Fruit fly (Drosophila melanogaster): ENCODE data around the gene CG7720.

CG7720 gene

DNA sequence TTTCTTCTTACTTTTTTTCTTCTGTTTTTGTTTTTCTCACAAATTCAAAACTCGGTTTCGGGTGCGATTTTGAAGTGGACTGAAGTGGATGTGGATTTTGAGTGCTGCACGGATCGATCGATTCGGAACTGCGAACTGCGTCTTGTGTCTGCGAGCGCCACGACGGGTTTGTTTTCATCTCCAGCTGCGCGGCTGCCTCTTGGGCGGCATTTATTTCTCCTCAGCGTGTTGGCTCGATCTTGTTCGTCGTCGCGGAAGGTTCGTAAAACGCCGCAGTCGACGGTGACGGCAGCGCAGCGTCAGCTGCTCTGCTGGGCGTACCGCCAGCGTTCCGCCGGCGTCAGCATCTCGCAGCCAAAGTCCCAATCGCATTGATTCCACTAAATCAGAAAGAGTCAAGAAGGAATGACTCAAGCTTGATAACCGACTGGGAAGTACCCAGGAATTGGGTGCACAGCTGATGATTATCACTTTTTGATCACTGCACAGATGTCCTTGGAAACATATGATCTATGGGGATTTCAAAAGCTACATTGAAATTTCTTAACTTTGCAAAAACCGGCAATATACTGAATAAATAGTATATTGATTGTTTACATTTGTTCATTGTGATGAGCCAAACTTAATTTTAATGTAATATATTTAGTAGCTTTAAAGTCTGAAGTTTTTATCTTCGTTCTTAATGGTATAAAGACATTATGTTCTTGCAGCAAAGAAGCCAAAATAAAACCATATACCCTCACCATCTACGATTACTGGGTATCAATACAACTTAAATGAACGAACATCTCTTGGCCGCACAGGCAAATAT, at the start of gene CG7720 (continued):
- peak; percentile 39; the same call in 1 of the 2 replicates for TF ChIP-seq esg (GFP tag; conservative IDR thresholded peaks at IDR 0.05)
- TF ChIP-seq CHES-1-like (GFP tag; optimal IDR thresholded peaks at IDR 0.05) = peak; percentile 6
- TF ChIP-seq CG31441 (GFP tag; IDR thresholded peaks at IDR 0.05) = peak; percentile 46; the same call in 1 of the 2 replicates
- peak; percentile 8 to 67 for TF ChIP-seq dpn (GFP tag; optimal IDR thresholded peaks at IDR 0.05)
- TF ChIP-seq CG18476 (GFP tag; optimal IDR thresholded peaks at IDR 0.05) = peak; percentile 5
- peak; percentile 65 for TF ChIP-seq gem (tag; optimal IDR thresholded peaks at IDR 0.05)
- TF ChIP-seq CG13424 (tag; optimal IDR thresholded peaks at IDR 0.05) = peak; percentile 64
- no peak for TF ChIP-seq trem (tag; optimal IDR thresholded peaks at IDR 0.05)
- TF ChIP-seq CG8924 (tag; optimal IDR thresholded peaks at IDR 0.05) = peak; percentile 39
- TF ChIP-seq Bteb2 (GFP tag; optimal IDR thresholded peaks at IDR 0.05) = peak; percentile 18
- TF ChIP-seq ci (GFP tag; IDR thresholded peaks at IDR 0.05) = 0 out of 3 replicates have a peak, but pooled peaks have one; percentile 51
- TF ChIP-seq CG12155 (GFP tag; optimal IDR thresholded peaks at IDR 0.05) = peak; percentile 9
- TF ChIP-seq CG7928 (GFP tag; optimal IDR thresholded peaks at IDR 0.05) = no peak
- no peak for TF ChIP-seq CG15696 (tag; optimal IDR thresholded peaks at IDR 0.05)
- peak; percentile 28 for TF ChIP-seq Deaf1 (tag; optimal IDR thresholded peaks at IDR 0.05)
- TF ChIP-seq Max (GFP tag; optimal IDR thresholded peaks at IDR 0.05) = peak; percentile 39
- no peak for TF ChIP-seq CG32772 (GFP tag; IDR thresholded peaks at IDR 0.05)
- peak; percentile 60 for TF ChIP-seq CG30403 (GFP tag; optimal IDR thresholded peaks at IDR 0.05)
- peak; percentile 41 for TF ChIP-seq CG14710 (tag; optimal IDR thresholded peaks at IDR 0.05)
- peak; percentile 53; the same call in 2 of the 3 replicates for TF ChIP-seq dysf (GFP tag; IDR thresholded peaks at IDR 0.05)
- peak; percentile 34 for TF ChIP-seq Blimp-1 (GFP tag; optimal IDR thresholded peaks at IDR 0.05)
- 0 out of 2 replicates have a peak, but pooled peaks have one; percentile 14 for TF ChIP-seq CG14667 (GFP tag; IDR thresholded peaks at IDR 0.05)
- TF ChIP-seq CG16815 (GFP tag; optimal IDR thresholded peaks at IDR 0.05) = peak; percentile 17
- 0 out of 2 replicates have a peak, but pooled peaks have one; percentile 12 for TF ChIP-seq al (GFP tag; IDR thresholded peaks at IDR 0.05)
- TF ChIP-seq hth (optimal IDR thresholded peaks at IDR 0.05) = no peak
- peak; percentile 10 for TF ChIP-seq Hmr (GFP tag; optimal IDR thresholded peaks at IDR 0.05)
- TF ChIP-seq CG18619 (GFP tag; optimal IDR thresholded peaks at IDR 0.05) = peak; percentile 51
- no peak; the same call in 2 of the 3 replicates for TF ChIP-seq so (GFP tag; IDR thresholded peaks at IDR 0.05)
- TF ChIP-seq exex (tag; optimal IDR thresholded peaks at IDR 0.05) = no peak
- 0 out of 2 replicates have a peak, but pooled peaks have one; percentile 27 for TF ChIP-seq Ptx1 (GFP tag; IDR thresholded peaks at IDR 0.05)
- peak; percentile 49 for TF ChIP-seq CG12659 (GFP tag; optimal IDR thresholded peaks at IDR 0.05)
- TF ChIP-seq caup (GFP tag; optimal IDR thresholded peaks at IDR 0.05; ENCODE audit: severe bottlenecking) = peak; percentile 18
- TF ChIP-seq Awh (GFP tag; IDR thresholded peaks at IDR 0.05) = no peak
- TF ChIP-seq HHEX (GFP tag; optimal IDR thresholded peaks at IDR 0.05) = peak; percentile 42
- TF ChIP-seq Ssrp (tag; optimal IDR thresholded peaks at IDR 0.05) = peak; percentile 48
- peak; percentile 42 for TF ChIP-seq CG6854 (GFP tag; optimal IDR thresholded peaks at IDR 0.05)
- TF ChIP-seq CG9215 (GFP tag; IDR thresholded peaks at IDR 0.05) = peak; percentile 46
- TF ChIP-seq Hr3 (GFP tag; optimal IDR thresholded peaks at IDR 0.05) = peak; percentile 51
- peak; percentile 82 for TF ChIP-seq sens (GFP tag)
- no peak for TF ChIP-seq CG8765 (GFP tag; IDR thresholded peaks at IDR 0.05)
- peak; percentile 19 for TF ChIP-seq CG1792 (GFP tag; optimal IDR thresholded peaks at IDR 0.05)
- peak; percentile 54 for TF ChIP-seq CG15269 (tag; optimal IDR thresholded peaks at IDR 0.05)
- TF ChIP-seq sisA (GFP tag; IDR thresholded peaks at IDR 0.05) = peak; percentile 45
- TF ChIP-seq btn (GFP tag; optimal IDR thresholded peaks at IDR 0.05) = no peak
- peak; percentile 27 for TF ChIP-seq CG17359 (tag; optimal IDR thresholded peaks at IDR 0.05)
- peak; percentile 93 for TF ChIP-seq D19B (GFP tag; optimal IDR thresholded peaks at IDR 0.05)
- TF ChIP-seq CG11504 (tag; optimal IDR thresholded peaks at IDR 0.05) = peak; percentile 75
- TF ChIP-seq CG18599 (GFP tag; optimal IDR thresholded peaks at IDR 0.05) = no peak

All from whole organism, embryonic.